Worm (Caenorhabditis elegans) whole organism, L1 larva: ENCODE measurements around the gene irld-19.

Experiments used
- ceh-8 ChIP-seq: fragments of 200-800 bp; sonication (Bioruptor generic); optimal IDR thresholded peaks from 2 replicates; lab custom pipeline; 2018; ENCODE audit warnings: mild to moderate bottlenecking, missing genetic modification characterization, moderate library complexity, missing compliant biosample characterization
- dsc-1 ChIP-seq: sonication (generic microtip); optimal IDR thresholded peaks from 2 replicates; lab custom pipeline; 2016; ENCODE audit warnings: mild to moderate bottlenecking, missing genetic modification characterization, missing compliant biosample characterization
- efl-1 ChIP-seq, 4 experiments: fragments of 150-350 bp; optimal IDR thresholded peaks in 3 of 4; peaks in 1 of 4; 1 replicate in 1 of 4; 2 replicates in 3 of 4; lab custom pipeline; 2014; ENCODE audit warnings: missing biosample characterization in 2 of 4, missing genetic modification characterization in 2 of 4, missing genetic modification reagents in 2 of 4
- egl-13 ChIP-seq: sonication (generic microtip); optimal IDR thresholded peaks from 2 replicates; lab custom pipeline; 2016; ENCODE audit warnings: missing genotype, missing genetic modification reagents, missing genetic modification characterization, missing compliant biosample characterization
- egl-27 ChIP-seq, 2 experiments: fragments of 150-350 bp in 1 of 2; sonication (generic microtip); optimal IDR thresholded peaks; 3 replicates each; lab custom pipeline; 2017 to 2018; ENCODE audit warnings: missing biosample characterization in 2 of 2, missing genetic modification characterization in 2 of 2, missing genetic modification reagents in 2 of 2
- fkh-8 ChIP-seq: sonication (generic microtip); optimal IDR thresholded peaks from 2 replicates; lab custom pipeline; 2016; ENCODE audit warnings: mild to moderate bottlenecking, missing genetic modification characterization, missing compliant biosample characterization
- fos-1 ChIP-seq: fragments of 150-350 bp; optimal IDR thresholded peaks from 2 replicates; lab custom pipeline; 2014; ENCODE audit warnings: missing biosample characterization, missing genetic modification characterization
- lin-13 ChIP-seq: fragments of 150-350 bp; optimal IDR thresholded peaks from 2 replicates; lab custom pipeline; 2014; ENCODE audit warnings: missing biosample characterization, missing genetic modification reagents, missing genetic modification characterization
- nhr-12 ChIP-seq: sonication (generic microtip); optimal IDR thresholded peaks from 2 replicates; lab custom pipeline; 2017; ENCODE audit warnings: missing biosample characterization, missing genetic modification characterization
- nhr-47 ChIP-seq: sonication (generic microtip); optimal IDR thresholded peaks from 2 replicates; lab custom pipeline; 2016; ENCODE audit warnings: mild to moderate bottlenecking, missing genetic modification characterization, moderate library complexity, missing compliant biosample characterization
- nhr-71 ChIP-seq: sonication (generic microtip); optimal IDR thresholded peaks from 2 replicates; lab custom pipeline; 2016; ENCODE audit warnings: mild to moderate bottlenecking, missing genetic modification characterization, moderate library complexity, missing compliant biosample characterization
- nhr-76 ChIP-seq: sonication (generic microtip); optimal IDR thresholded peaks from 2 replicates; lab custom pipeline; 2017; ENCODE audit warnings: missing biosample characterization, missing genetic modification characterization
- rnt-1 ChIP-seq: sonication (generic microtip); optimal IDR thresholded peaks from 2 replicates; lab custom pipeline; 2016; ENCODE audit warnings: mild to moderate bottlenecking, missing genetic modification characterization, moderate library complexity, missing compliant biosample characterization
- snu-23 ChIP-seq: sonication (generic microtip); optimal IDR thresholded peaks from 2 replicates; lab custom pipeline; 2016; ENCODE audit warnings: missing genetic modification characterization, missing compliant biosample characterization
- sptf-1 ChIP-seq: fragments of 150-350 bp; optimal IDR thresholded peaks from 2 replicates; lab custom pipeline; 2014; ENCODE audit warnings: missing biosample characterization, missing genetic modification characterization
- unc-130 ChIP-seq: fragments of 150-350 bp; optimal IDR thresholded peaks from 2 replicates; lab custom pipeline; 2017; ENCODE audit warnings: missing biosample characterization, missing genetic modification characterization, inconsistent platforms
- unc-98 ChIP-seq: fragments of 200-800 bp; sonication (Bioruptor generic); IDR thresholded peaks from 2 replicates; pipeline ENCODE4 v1.3.6; 2022; ENCODE audit warnings: missing genetic modification characterization, missing compliant biosample characterization

The irld-19 gene

ce11 chrIII:12711217-12711616 is 52.9 kb downstream of the irld-19 start, which contains the start of gene hut-1 (continued):
- TF ChIP-seq sptf-1 (tag; lab: Kevin White, UChicago) = no peak
- TF ChIP-seq egl-13 (tag; lab: Kevin White, UChicago) = no peak
- TF ChIP-seq fkh-8 (tag; lab: Kevin White, UChicago) = no peak
- TF ChIP-seq dsc-1 (tag; lab: Kevin White, UChicago) = peak; percentile 4
- TF ChIP-seq unc-98 (GFP tag; lab: Robert Waterston, UW) = no peak
- no peak for TF ChIP-seq egl-27 (tag; optimal IDR thresholded peaks at IDR 0.05; lab: Kevin White, UChicago)
- no peak for TF ChIP-seq fos-1 (tag; lab: Kevin White, UChicago)
- TF ChIP-seq rnt-1 (tag; lab: Kevin White, UChicago) = peak; percentile 54
- TF ChIP-seq nhr-71 = peak; percentile 64
- peak; percentile 60 to 85 for TF ChIP-seq efl-1 (optimal IDR thresholded peaks at IDR 0.05; lab: Kevin White, UChicago)
- TF ChIP-seq efl-1 (GFP tag; optimal IDR thresholded peaks at IDR 0.05 in 1 of 2; lab: Kevin White, UChicago) = peak; percentile 88 to 98
- TF ChIP-seq nhr-76 (tag; lab: Kevin White, UChicago) = no peak
- peak; percentile 46 for TF ChIP-seq nhr-47
- no peak for TF ChIP-seq lin-13 (GFP tag; lab: Kevin White, UChicago)
- no peak for TF ChIP-seq ceh-8 (GFP tag; lab: Kevin White, UChicago)
- TF ChIP-seq unc-130 (tag; lab: Kevin White, UChicago) = peak; percentile 74
- no peak for TF ChIP-seq nhr-12 (tag; lab: Kevin White, UChicago)
- TF ChIP-seq snu-23 (GFP tag; lab: Kevin White, UChicago) = peak; percentile 72
